Worm (Caenorhabditis elegans): ENCODE results near the gene C23G10.5.

The C23G10.5 gene

ce11 chrIII:6216833-6217466 lies 26.0 kb downstream of the C23G10.5 start, which contains the start of gene hot-4:
Gene hot-4 (plus strand): TSS chrIII:6217416.
- no peak for TF ChIP-seq him-1 (tag; optimal IDR thresholded peaks at IDR 0.05)
- TF ChIP-seq W03F9.2 (tag; optimal IDR thresholded peaks at IDR 0.05) = no peak
- no peak for TF ChIP-seq dao-5 (tag; optimal IDR thresholded peaks at IDR 0.05)

ce11 chrIII:6221403-6221802 lies 30.5 kb downstream of the C23G10.5 start:
- TF ChIP-seq W03F9.2 (tag; optimal IDR thresholded peaks at IDR 0.05) (no peak), dao-5 (tag; optimal IDR thresholded peaks at IDR 0.05) (no peak), him-1 (tag; optimal IDR thresholded peaks at IDR 0.05) (no peak)

- TF ChIP-seq W03F9.2 (tag; optimal IDR thresholded peaks at IDR 0.05) (no peak), him-1 (tag; optimal IDR thresholded peaks at IDR 0.05) (no peak), dao-5 (tag; optimal IDR thresholded peaks at IDR 0.05) (no peak)
Observed at ce11 chrIII:6230870-6231269, 40.0 kb downstream of the C23G10.5 start, which contains the start of gene esyt-2. Gene esyt-2 (minus strand): TSS chrIII:6230970.

ce11 chrIII:6231880-6232279 lies 41.0 kb downstream of the C23G10.5 start:
- TF ChIP-seq W03F9.2 (tag; optimal IDR thresholded peaks at IDR 0.05) (no peak), dao-5 (tag; optimal IDR thresholded peaks at IDR 0.05) (no peak), him-1 (tag; optimal IDR thresholded peaks at IDR 0.05) (no peak)

- TF ChIP-seq him-1 (tag; optimal IDR thresholded peaks at IDR 0.05) = no peak
- no peak for TF ChIP-seq W03F9.2 (tag; optimal IDR thresholded peaks at IDR 0.05)
- TF ChIP-seq dao-5 (tag; optimal IDR thresholded peaks at IDR 0.05) = no peak
Observed at ce11 chrIII:6236649-6237048, 45.7 kb downstream of the C23G10.5 start, which contains the start of gene T12A2.21. Gene T12A2.21 (minus strand): TSS chrIII:6236749.

ce11 chrIII:6240528-6240927 lies 49.6 kb downstream of the C23G10.5 start, which contains the start of gene T12A2.3:
Gene T12A2.3 (plus strand): TSS chrIII:6240828.
- TF ChIP-seq dao-5 (tag; optimal IDR thresholded peaks at IDR 0.05) (no peak), W03F9.2 (tag; optimal IDR thresholded peaks at IDR 0.05) (no peak), him-1 (tag; optimal IDR thresholded peaks at IDR 0.05) (no peak)
